Worm (Caenorhabditis elegans) whole organism, L2 larva: Measurements from ENCODE around the gene srw-101.

Source experiments
- nhr-11 ChIP-seq: fragments of 150-350 bp; optimal IDR thresholded peaks from 2 replicates; lab custom pipeline; 2014; ENCODE audit warnings: missing biosample characterization, missing genetic modification characterization
- unc-39 ChIP-seq: fragments of 150-350 bp; optimal IDR thresholded peaks from 2 replicates; lab custom pipeline; 2014; ENCODE audit warnings: missing biosample characterization, missing genetic modification characterization

DNA sequence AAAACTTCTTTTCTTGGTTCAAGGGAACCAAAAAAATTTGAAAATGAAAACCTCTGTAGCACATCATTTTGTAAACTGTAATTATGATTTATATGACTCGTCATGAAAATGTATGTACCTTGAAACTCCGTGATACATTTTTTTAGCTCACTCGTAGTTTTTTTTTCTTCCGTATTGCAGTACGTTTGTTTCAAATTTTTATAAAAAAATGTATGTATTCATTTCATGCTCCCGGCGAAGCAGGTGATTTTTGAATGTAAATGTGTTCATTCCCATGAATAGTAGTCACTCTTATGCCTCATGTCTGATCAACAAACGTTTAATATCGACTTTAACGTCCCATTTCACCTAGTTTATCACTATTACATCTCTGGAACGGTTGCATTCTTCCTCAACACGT is 3.3 kb downstream of the srw-101 start, which contains the start of gene sri-27:
- TF ChIP-seq unc-39 (tag; lab: Kevin White, UChicago) = no peak
- TF ChIP-seq nhr-11 (tag; lab: Kevin White, UChicago) = no peak
